Worm (Caenorhabditis elegans) whole organism, early embryonic: ENCODE results near the gene srx-111.

ENCODE experiments used
- B0310.2 ChIP-seq: sonication (generic microtip); optimal IDR thresholded peaks from 2 replicates; lab custom pipeline; 2016; ENCODE audit warnings: mild to moderate bottlenecking, missing genetic modification characterization, missing compliant biosample characterization
- F13C5.2 ChIP-seq: sonication (generic microtip); optimal IDR thresholded peaks from 2 replicates; lab custom pipeline; 2017; ENCODE audit warnings: mild to moderate bottlenecking, missing genetic modification characterization, inconsistent platforms, missing compliant biosample characterization
- aly-1 ChIP-seq: sonication (generic microtip); optimal IDR thresholded peaks from 2 replicates; lab custom pipeline; 2016; ENCODE audit warnings: missing genetic modification characterization, missing compliant biosample characterization
- ama-1 ChIP-seq: fragments of 150-350 bp; optimal IDR thresholded peaks from 2 replicates; lab custom pipeline; 2014
- ceh-13 ChIP-seq: fragments of 200-800 bp; sonication (Bioruptor generic); optimal IDR thresholded peaks from 2 replicates; lab custom pipeline; 2018; ENCODE audit warnings: mild to moderate bottlenecking, missing genetic modification characterization, missing compliant biosample characterization
- ceh-36 ChIP-seq: sonication (generic microtip); optimal IDR thresholded peaks from 2 replicates; lab custom pipeline; 2016; ENCODE audit warnings: missing genetic modification characterization, inconsistent platforms, missing compliant biosample characterization
- ets-7 ChIP-seq: sonication (generic microtip); optimal IDR thresholded peaks from 2 replicates; lab custom pipeline; 2016; ENCODE audit warnings: missing genotype, missing genetic modification characterization, missing compliant biosample characterization
- flt-1 ChIP-seq: fragments of 200-800 bp; sonication (Bioruptor generic); IDR thresholded peaks from 2 replicates; pipeline ENCODE4 v1.3.6; 2022; ENCODE audit warnings: missing genetic modification characterization, missing compliant biosample characterization
- hmbx-1 ChIP-seq: sonication (generic microtip); optimal IDR thresholded peaks from 2 replicates; lab custom pipeline; 2016; ENCODE audit warnings: mild to moderate bottlenecking, missing genetic modification characterization, missing compliant biosample characterization
- hmg-4 ChIP-seq: fragments of 200-800 bp; sonication (Bioruptor generic); optimal IDR thresholded peaks from 2 replicates; lab custom pipeline; 2018; ENCODE audit warnings: mild to moderate bottlenecking, missing genetic modification characterization, missing compliant biosample characterization
- hnd-1 ChIP-seq: sonication (generic microtip); optimal IDR thresholded peaks from 2 replicates; lab custom pipeline; 2016; ENCODE audit warnings: missing genetic modification characterization, missing compliant biosample characterization
- pes-1 ChIP-seq: fragments of 200-800 bp; sonication (Bioruptor generic); IDR thresholded peaks from 2 replicates; pipeline ENCODE4 v1.3.6; 2022; ENCODE audit warnings: missing genetic modification reagents, missing genetic modification characterization, missing compliant biosample characterization
- scrt-1 ChIP-seq: fragments of 200-800 bp; sonication (Bioruptor generic); IDR thresholded peaks from 2 replicates; pipeline ENCODE4 v1.3.6; 2022; ENCODE audit warnings: missing genetic modification characterization, missing compliant biosample characterization
- sea-1 ChIP-seq: fragments of 200-800 bp; sonication (Bioruptor generic); conservative IDR thresholded peaks from 2 replicates; pipeline ENCODE4 v1.3.6; 2022; ENCODE audit warnings: missing genetic modification characterization, missing compliant biosample characterization
- tbx-11 ChIP-seq: fragments of 200-800 bp; sonication (Bioruptor generic); IDR thresholded peaks from 2 replicates; pipeline ENCODE4 v1.3.6; 2022; ENCODE audit warnings: missing genetic modification characterization, missing compliant biosample characterization
- tbx-37 ChIP-seq: fragments of 200-800 bp; sonication (Bioruptor generic); conservative IDR thresholded peaks from 2 replicates; pipeline ENCODE4 v1.3.6; 2022; ENCODE audit warnings: missing genetic modification reagents, missing genetic modification characterization, missing compliant biosample characterization
- tra-4 ChIP-seq: sonication (generic microtip); optimal IDR thresholded peaks from 2 replicates; lab custom pipeline; 2017; ENCODE audit warnings: missing genetic modification characterization, missing compliant biosample characterization

Gene srx-111

ce11 chrII:3757499-3757898 lies at the start of gene srx-111:
Gene srx-111, plus strand, starts transcription at chrII:3757799.
- TF ChIP-seq ets-7 (tag; lab: Kevin White, UChicago) (no peak), flt-1 (GFP tag; lab: Robert Waterston, UW) (no peak), tbx-37 (GFP tag; lab: Robert Waterston, UW) (no peak), ceh-13 (GFP tag; lab: Kevin White, UChicago) (no peak), tbx-11 (GFP tag; lab: Robert Waterston, UW) (no peak), aly-1 (tag; lab: Kevin White, UChicago) (no peak), scrt-1 (GFP tag; lab: Robert Waterston, UW) (no peak), hmbx-1 (no peak), F13C5.2 (no peak), B0310.2 (tag; lab: Kevin White, UChicago) (no peak), tra-4 (tag; lab: Kevin White, UChicago) (no peak), sea-1 (no peak), pes-1 (no peak)

DNA sequence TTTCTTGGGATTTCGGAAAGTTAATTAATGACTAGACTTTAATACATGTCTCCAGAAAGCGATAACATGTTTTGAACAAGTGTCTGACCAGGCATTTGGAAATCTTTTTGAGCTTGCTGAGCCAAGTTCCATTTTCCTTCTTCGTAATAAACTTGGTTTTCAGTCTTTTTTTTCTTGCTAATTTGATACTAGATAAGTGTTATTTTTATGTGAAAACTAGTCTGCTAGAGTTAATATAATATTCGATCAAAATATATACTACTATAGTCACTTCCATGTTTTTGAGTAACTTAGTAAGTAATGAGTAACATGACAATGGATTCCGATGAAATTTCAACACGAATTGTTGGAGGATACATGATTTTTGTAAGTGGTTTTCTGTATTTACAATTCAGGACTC lies 48.3 kb upstream of the srx-111 start, which contains the start of gene srx-110:
Gene srx-110, plus strand, starts transcription at position 301 of the 400 bp plus-strand sequence.
- TF ChIP-seq tbx-11 (GFP tag; lab: Robert Waterston, UW) (no peak), hmg-4 (GFP tag; lab: Kevin White, UChicago) (no peak), ceh-13 (GFP tag; lab: Kevin White, UChicago) (no peak), hnd-1 (tag; lab: Kevin White, UChicago) (no peak), ceh-36 (tag; lab: Kevin White, UChicago) (no peak), tra-4 (tag; lab: Kevin White, UChicago) (no peak), F13C5.2 (no peak), B0310.2 (tag; lab: Kevin White, UChicago) (no peak), hmbx-1 (no peak), pes-1 (no peak), flt-1 (GFP tag; lab: Robert Waterston, UW) (no peak), sea-1 (no peak), ama-1 (lab: Kevin White, UChicago) (no peak)

- no peak for TF ChIP-seq ceh-13 (GFP tag; lab: Kevin White, UChicago)
- no peak for TF ChIP-seq ama-1 (lab: Kevin White, UChicago)
- no peak for TF ChIP-seq flt-1 (GFP tag; lab: Robert Waterston, UW)
- no peak for TF ChIP-seq sea-1
- no peak for TF ChIP-seq hmg-4 (GFP tag; lab: Kevin White, UChicago)
- no peak for TF ChIP-seq F13C5.2
- TF ChIP-seq ceh-36 (tag; lab: Kevin White, UChicago) = peak; percentile 51
- TF ChIP-seq pes-1 = no peak
- TF ChIP-seq tbx-37 (GFP tag; lab: Robert Waterston, UW) = no peak
Observed at ce11 chrII:3711047-3711446, 46.6 kb upstream of the srx-111 start, which contains the start of gene fbxc-53. Gene fbxc-53, plus strand, starts transcription at chrII:3711291.

DNA sequence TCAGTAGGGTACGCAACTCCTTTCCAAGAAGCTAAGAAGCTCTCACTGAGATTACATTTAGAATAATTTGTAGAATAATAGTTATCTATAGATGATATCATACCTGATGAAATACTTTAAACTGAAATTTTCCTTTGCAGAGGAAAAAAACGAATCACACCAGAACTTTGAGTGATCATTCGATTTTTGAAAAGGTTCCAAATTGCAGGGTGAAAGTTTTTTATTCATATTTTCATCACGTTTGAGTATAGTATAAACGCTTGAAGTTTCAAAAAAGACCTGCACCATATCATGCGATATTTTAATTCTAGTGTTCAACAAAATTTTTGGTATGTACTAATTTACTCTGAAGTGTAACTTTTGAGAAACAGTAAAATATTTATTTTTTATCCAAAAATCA lies 43.0 kb upstream of the srx-111 start, which contains the start of gene srh-100:
Gene srh-100, minus strand, starts transcription at position 101 of the 400 bp plus-strand sequence.
- TF ChIP-seq tbx-37 (GFP tag; lab: Robert Waterston, UW) = no peak
- TF ChIP-seq hmbx-1 = no peak
- TF ChIP-seq pes-1 = no peak
- TF ChIP-seq hmg-4 (GFP tag; lab: Kevin White, UChicago) = no peak
- no peak for TF ChIP-seq aly-1 (tag; lab: Kevin White, UChicago)
- no peak for TF ChIP-seq ama-1 (lab: Kevin White, UChicago)
- TF ChIP-seq B0310.2 (tag; lab: Kevin White, UChicago) = no peak
- TF ChIP-seq flt-1 (GFP tag; lab: Robert Waterston, UW) = no peak
- no peak for TF ChIP-seq ets-7 (tag; lab: Kevin White, UChicago)
- no peak for TF ChIP-seq hnd-1 (tag; lab: Kevin White, UChicago)
- no peak for TF ChIP-seq F13C5.2
- no peak for TF ChIP-seq tbx-11 (GFP tag; lab: Robert Waterston, UW)
- TF ChIP-seq sea-1 = no peak

- TF ChIP-seq ceh-36 (tag; lab: Kevin White, UChicago) (no peak), flt-1 (GFP tag; lab: Robert Waterston, UW) (no peak), scrt-1 (GFP tag; lab: Robert Waterston, UW) (no peak), tbx-37 (GFP tag; lab: Robert Waterston, UW) (no peak)
Observed at ce11 chrII:3716455-3716854, 41.1 kb upstream of the srx-111 start, which contains the start of gene srh-99. Gene srh-99, minus strand, starts transcription at chrII:3716555.

ce11 chrII:3716961-3717360 lies 40.6 kb upstream of the srx-111 start, which contains the start of gene fbxc-52:
Gene fbxc-52, plus strand, starts transcription at chrII:3717261.
- TF ChIP-seq ama-1 (lab: Kevin White, UChicago) = no peak
- TF ChIP-seq hmbx-1 = no peak
- no peak for TF ChIP-seq pes-1
- TF ChIP-seq scrt-1 (GFP tag; lab: Robert Waterston, UW) = no peak
- no peak for TF ChIP-seq aly-1 (tag; lab: Kevin White, UChicago)
- no peak for TF ChIP-seq ceh-13 (GFP tag; lab: Kevin White, UChicago)
- no peak for TF ChIP-seq F13C5.2
- TF ChIP-seq hmg-4 (GFP tag; lab: Kevin White, UChicago) = no peak
- TF ChIP-seq tra-4 (tag; lab: Kevin White, UChicago) = no peak
- no peak for TF ChIP-seq B0310.2 (tag; lab: Kevin White, UChicago)
- TF ChIP-seq hnd-1 (tag; lab: Kevin White, UChicago) = no peak
- no peak for TF ChIP-seq ets-7 (tag; lab: Kevin White, UChicago)
- TF ChIP-seq ceh-36 (tag; lab: Kevin White, UChicago) = no peak
- no peak for TF ChIP-seq flt-1 (GFP tag; lab: Robert Waterston, UW)
- no peak for TF ChIP-seq tbx-37 (GFP tag; lab: Robert Waterston, UW)
- TF ChIP-seq sea-1 = no peak
- no peak for TF ChIP-seq tbx-11 (GFP tag; lab: Robert Waterston, UW)

ce11 chrII:3721016-3721415 lies 36.6 kb upstream of the srx-111 start, which contains the start of gene C46E10.3:
Gene C46E10.3, plus strand, starts transcription at chrII:3721316.
- TF ChIP-seq tbx-37 (GFP tag; lab: Robert Waterston, UW) (no peak), F13C5.2 (no peak), aly-1 (tag; lab: Kevin White, UChicago) (no peak)
